Worm (Caenorhabditis elegans): Measurements from ENCODE around the gene T09A5.4.
A peak's percentile ranks its signal among the peaks of the same experiment; 100 is the strongest.

Gene T09A5.4

ce11 chrII:7873843-7874372 is 27.9 kb downstream of the T09A5.4 start, which contains the start of gene T01H3.3 (continued):
- TF ChIP-seq daf-19 (GFP tag; conservative IDR thresholded peaks at IDR 0.05) (no peak), mdt-29 (GFP tag; IDR thresholded peaks at IDR 0.05) (no peak), unc-39 (tag; optimal IDR thresholded peaks at IDR 0.05) (no peak), duxl-1 (tag; optimal IDR thresholded peaks at IDR 0.05; ENCODE audit: poor library complexity) (no peak), nhr-77 (tag; optimal IDR thresholded peaks at IDR 0.05) (no peak), daf-16 (GFP tag; optimal IDR thresholded peaks at IDR 0.05) (no peak), daf-16 (tag; optimal IDR thresholded peaks at IDR 0.05) (peak; percentile 16), pha-4 (GFP tag; IDR thresholded peaks at IDR 0.05) (no peak), pha-4 (tag; optimal IDR thresholded peaks at IDR 0.05) (peak; percentile 65), nhr-42 (GFP tag; IDR thresholded peaks at IDR 0.05) (no peak), hmg-1.1 (GFP tag; IDR thresholded peaks at IDR 0.05) (no peak), nhr-102 (tag; optimal IDR thresholded peaks at IDR 0.05) (no peak), gei-8 (GFP tag; optimal IDR thresholded peaks at IDR 0.05) (no peak)

ce11 chrII:7877744-7878468 is 31.9 kb downstream of the T09A5.4 start, which contains the start of gene T01H3.2:
TSS of gene T01H3.2 (minus strand) at chrII:7877994.
- TF ChIP-seq Y48G9A.11 (GFP tag; IDR thresholded peaks at IDR 0.05) = 0 out of 2 replicates have a peak, but pooled peaks have one; percentile 38
- no peak for TF ChIP-seq vab-7 (GFP tag; IDR thresholded peaks at IDR 0.05)
- no peak for TF ChIP-seq pha-4 (GFP tag; IDR thresholded peaks at IDR 0.05)
- no peak for TF ChIP-seq pha-4 (tag; optimal IDR thresholded peaks at IDR 0.05)
- TF ChIP-seq ztf-11 (tag; optimal IDR thresholded peaks at IDR 0.05) = no peak
- no peak for TF ChIP-seq aha-1 (tag)
- peak; percentile 53 for TF ChIP-seq nhr-102 (tag; optimal IDR thresholded peaks at IDR 0.05)
- no peak for TF ChIP-seq nhr-25 (tag; optimal IDR thresholded peaks at IDR 0.05; ENCODE audit: borderline replicate concordance, insufficient read depth)
- TF ChIP-seq unc-130 (GFP tag; optimal IDR thresholded peaks at IDR 0.05) = no peak
- no peak for TF ChIP-seq ceh-62 (tag; optimal IDR thresholded peaks at IDR 0.05)
- TF ChIP-seq mdt-29 (GFP tag; IDR thresholded peaks at IDR 0.05) = 0 out of 2 replicates have a peak, but pooled peaks have one; percentile 20
- TF ChIP-seq mdl-1 (tag; optimal IDR thresholded peaks at IDR 0.05) = no peak
- no peak for TF ChIP-seq snpc-4 (tag; optimal IDR thresholded peaks at IDR 0.05)
- peak; percentile 52 for TF ChIP-seq lin-38 (GFP tag; IDR thresholded peaks at IDR 0.05)
- peak in 1 of 2 experiments; percentile 39 for TF ChIP-seq lsy-2 (tag; optimal IDR thresholded peaks at IDR 0.05)
- peak; percentile 37 for TF ChIP-seq dve-1 (tag; optimal IDR thresholded peaks at IDR 0.05; ENCODE audit: insufficient read depth)
- peak; percentile 71 for TF ChIP-seq T20F7.1 (GFP tag; optimal IDR thresholded peaks at IDR 0.05)
- TF ChIP-seq ama-1 (optimal IDR thresholded peaks at IDR 0.05) = peak; percentile 27
- TF ChIP-seq unc-62 (GFP tag; optimal IDR thresholded peaks at IDR 0.05 in 1 of 2) = peak in 1 of 2 experiments; percentile 96
- no peak for TF ChIP-seq unc-62 (tag; optimal IDR thresholded peaks at IDR 0.05)
- TF ChIP-seq mep-1 (tag; optimal IDR thresholded peaks at IDR 0.05) = peak; percentile 26
- TF ChIP-seq dmd-9 (GFP tag; IDR thresholded peaks at IDR 0.05) = no peak
- no peak for TF ChIP-seq F49E8.2 (tag; optimal IDR thresholded peaks at IDR 0.05; ENCODE audit: borderline replicate concordance)
- TF ChIP-seq ceh-82 (tag; optimal IDR thresholded peaks at IDR 0.05) = no peak
- TF ChIP-seq spr-1 (tag; optimal IDR thresholded peaks at IDR 0.05) = peak; percentile 27

ce11 chrII:7879266-7879718 is 33.3 kb downstream of the T09A5.4 start, which contains the start of the genes vha-4 and T01H3.5:
TSS of gene vha-4 (minus strand) at chrII:7879316.
TSS of gene T01H3.5 (plus strand) at chrII:7879616.
- TF ChIP-seq R02D3.7 (tag; optimal IDR thresholded peaks at IDR 0.05) (no peak), hlh-30 (tag; optimal IDR thresholded peaks at IDR 0.05; ENCODE audit: insufficient read depth) (no peak), nhr-237 (tag; optimal IDR thresholded peaks at IDR 0.05) (no peak), hlh-11 (tag; optimal IDR thresholded peaks at IDR 0.05) (peak; percentile 14), nhr-28 (tag; optimal IDR thresholded peaks at IDR 0.05) (peak; percentile 8), fkh-10 (GFP tag; optimal IDR thresholded peaks at IDR 0.05) (no peak), mxl-3 (GFP tag; optimal IDR thresholded peaks at IDR 0.05) (peak; percentile 33), F10B5.3 (tag; optimal IDR thresholded peaks at IDR 0.05) (no peak), saeg-2 (GFP tag; IDR thresholded peaks at IDR 0.05) (no peak), ZK337.2 (GFP tag; IDR thresholded peaks at IDR 0.05) (no peak), ceh-62 (tag; optimal IDR thresholded peaks at IDR 0.05) (no peak), lin-38 (GFP tag; IDR thresholded peaks at IDR 0.05) (peak; percentile 29; the same call in 1 of the 2 replicates), cey-2 (tag; optimal IDR thresholded peaks at IDR 0.05; ENCODE audit: borderline replicate concordance, insufficient read depth) (no peak), nhr-42 (GFP tag; IDR thresholded peaks at IDR 0.05) (no peak), nhr-77 (tag; optimal IDR thresholded peaks at IDR 0.05) (peak; percentile 9), ceh-32 (tag; optimal IDR thresholded peaks at IDR 0.05; ENCODE audit: poor library complexity) (no peak), ama-1 (optimal IDR thresholded peaks at IDR 0.05) (peak; percentile 44)
